Fruit fly (Drosophila melanogaster) whole organism, embryonic: ENCODE results near the gene G6P.

Experiments used
- ATbp ChIP-seq: fragments of 200-800 bp; sonication (Bioruptor generic); optimal IDR thresholded peaks from 2 replicates; lab custom pipeline; 2017; ENCODE audit warnings: missing biosample characterization, mild to moderate bottlenecking, missing genetic modification characterization, missing genetic modification reagents
- Aef1 ChIP-seq: fragments of 200-800 bp; sonication (Bioruptor generic); IDR thresholded peaks from 3 replicates; pipeline ENCODE4 v1.3.6; 2022; ENCODE audit warnings: missing biosample characterization, missing genetic modification characterization
- CG10267 ChIP-seq: fragments of 200-800 bp; sonication (Bioruptor generic); optimal IDR thresholded peaks from 2 replicates; lab custom pipeline; 2018; ENCODE audit warnings: missing biosample characterization, mild to moderate bottlenecking, missing genetic modification characterization, moderate library complexity
- CG1233 ChIP-seq: fragments of 200-800 bp; sonication (Bioruptor generic); optimal IDR thresholded peaks from 4 replicates; lab custom pipeline; 2018; ENCODE audit warnings: missing biosample characterization, mild to moderate bottlenecking, missing genetic modification characterization
- CG12391 ChIP-seq: fragments of 200-800 bp; sonication (Bioruptor generic); optimal IDR thresholded peaks from 3 replicates; lab custom pipeline; 2018; ENCODE audit warnings: missing biosample characterization, mild to moderate bottlenecking, missing genetic modification characterization, moderate library complexity
- CG13287 ChIP-seq: fragments of 200-800 bp; sonication (Bioruptor generic); IDR thresholded peaks from 2 replicates; pipeline ENCODE4 v1.3.6; 2022; ENCODE audit warnings: missing biosample characterization, missing genetic modification characterization; ENCODE audit not compliant: partially characterized antibody
- CG13296 ChIP-seq: fragments of 200-800 bp; sonication (Bioruptor generic); optimal IDR thresholded peaks from 3 replicates; lab custom pipeline; 2018; ENCODE audit warnings: missing biosample characterization, mild to moderate bottlenecking, missing genetic modification characterization
- CG13424 ChIP-seq: fragments of 200-800 bp; sonication (Bioruptor generic); optimal IDR thresholded peaks from 2 replicates; lab custom pipeline; 2019; ENCODE audit warnings: missing biosample characterization, mild to moderate bottlenecking, missing genetic modification characterization, moderate library complexity
- CG14667 ChIP-seq: fragments of 200-800 bp; sonication (Bioruptor generic); IDR thresholded peaks from 2 replicates; pipeline ENCODE4 v1.3.6; 2022; ENCODE audit warnings: missing biosample characterization, missing genetic modification characterization
- CG15514 ChIP-seq: fragments of 200-800 bp; sonication (Bioruptor generic); optimal IDR thresholded peaks from 3 replicates; lab custom pipeline; 2017; ENCODE audit warnings: missing biosample characterization, missing genetic modification characterization, mild to moderate bottlenecking, moderate library complexity, missing genetic modification reagents
- CG17328 ChIP-seq: fragments of 200-800 bp; sonication (Bioruptor generic); IDR thresholded peaks from 2 replicates; pipeline ENCODE4 v1.3.6; 2022; ENCODE audit warnings: missing biosample characterization, missing genetic modification characterization
- CG17568 ChIP-seq: fragments of 200-800 bp; sonication (Bioruptor generic); optimal IDR thresholded peaks from 2 replicates; lab custom pipeline; 2018; ENCODE audit warnings: missing biosample characterization, mild to moderate bottlenecking, missing genetic modification characterization, moderate library complexity
- CG1792 ChIP-seq: fragments of 200-800 bp; sonication (Bioruptor generic); optimal IDR thresholded peaks from 2 replicates; lab custom pipeline; 2016; ENCODE audit warnings: missing biosample characterization, missing genetic modification characterization
- CG18599 ChIP-seq: fragments of 200-800 bp; sonication (Bioruptor generic); optimal IDR thresholded peaks from 3 replicates; lab custom pipeline; 2017; ENCODE audit warnings: missing biosample characterization, missing genetic modification characterization, mild to moderate bottlenecking, moderate library complexity, missing genetic modification reagents
- CG2712 ChIP-seq: fragments of 200-800 bp; optimal IDR thresholded peaks from 3 replicates; lab custom pipeline; 2019; ENCODE audit warnings: missing biosample characterization, mild to moderate bottlenecking, missing genetic modification characterization, moderate library complexity
- CG31365 ChIP-seq: fragments of 200-800 bp; sonication (Bioruptor generic); optimal IDR thresholded peaks from 2 replicates; lab custom pipeline; 2018; ENCODE audit warnings: missing biosample characterization, mild to moderate bottlenecking, missing genetic modification characterization
- CG34376 ChIP-seq: fragments of 200-800 bp; sonication (Bioruptor generic); optimal IDR thresholded peaks from 2 replicates; lab custom pipeline; 2018; ENCODE audit warnings: missing biosample characterization, mild to moderate bottlenecking, missing genetic modification characterization
- CG4360 ChIP-seq: fragments of 200-800 bp; sonication (Bioruptor generic); IDR thresholded peaks from 2 replicates; pipeline ENCODE4 v1.3.6; 2022; ENCODE audit warnings: missing biosample characterization, missing genetic modification characterization
- CG6689 ChIP-seq: fragments of 200-800 bp; sonication (Bioruptor generic); IDR thresholded peaks from 2 replicates; pipeline ENCODE4 v1.3.6; 2022; ENCODE audit warnings: missing biosample characterization, missing genetic modification characterization
- CG8944 ChIP-seq: fragments of 200-800 bp; sonication (Bioruptor generic); optimal IDR thresholded peaks from 3 replicates; lab custom pipeline; 2016; ENCODE audit warnings: missing biosample characterization, missing genetic modification characterization
- Dp ChIP-seq: fragments of 200-800 bp; sonication (Bioruptor generic); optimal IDR thresholded peaks from 2 replicates; lab custom pipeline; 2018; ENCODE audit warnings: missing biosample characterization, mild to moderate bottlenecking, missing genetic modification characterization, moderate library complexity
- E2f2 ChIP-seq: fragments of 200-800 bp; sonication (Bioruptor generic); IDR thresholded peaks from 2 replicates; pipeline ENCODE4 v1.3.6; 2022; ENCODE audit warnings: missing biosample characterization, missing genetic modification characterization
- Elba2 ChIP-seq: fragments of 200-800 bp; sonication (Bioruptor generic); optimal IDR thresholded peaks from 3 replicates; lab custom pipeline; 2016; ENCODE audit warnings: missing biosample characterization, missing genetic modification characterization
- Hmr ChIP-seq: fragments of 200-800 bp; sonication (Bioruptor generic); optimal IDR thresholded peaks from 3 replicates; lab custom pipeline; 2017; ENCODE audit warnings: mild to moderate bottlenecking, missing biosample characterization, missing genetic modification reagents, missing genetic modification characterization
- Hr3 ChIP-seq: fragments of 200-800 bp; sonication (Bioruptor generic); optimal IDR thresholded peaks from 3 replicates; lab custom pipeline; 2016; ENCODE audit warnings: missing biosample characterization, missing genetic modification characterization
- Hr39 ChIP-seq: fragments of >200 bp; optimal IDR thresholded peaks from 2 replicates; lab custom pipeline; 2017
- Hr78 ChIP-seq, 2 experiments: fragments of 200-800 bp in 1 of 2; fragments of >200 bp in 1 of 2; sonication (Bioruptor generic) in 1 of 2; optimal IDR thresholded peaks; 2 replicates each; lab custom pipeline; 2017 to 2019; ENCODE audit warnings: missing biosample characterization in 2 of 2, missing genetic modification characterization in 2 of 2, mild to moderate bottlenecking in 1 of 2, moderate library complexity in 1 of 2
- Meics ChIP-seq: fragments of 200-800 bp; sonication (Bioruptor generic); optimal IDR thresholded peaks from 2 replicates; lab custom pipeline; 2017; ENCODE audit warnings: missing biosample characterization, mild to moderate bottlenecking, missing genetic modification characterization
- NC2α ChIP-seq: fragments of 200-800 bp; sonication (Bioruptor generic); optimal IDR thresholded peaks from 2 replicates; lab custom pipeline; 2016; ENCODE audit warnings: missing biosample characterization, missing genetic modification characterization
- Side ChIP-seq: fragments of 200-800 bp; sonication (Bioruptor generic); optimal IDR thresholded peaks from 2 replicates; lab custom pipeline; 2016; ENCODE audit warnings: missing biosample characterization, missing genetic modification characterization
- Sox100B ChIP-seq: fragments of 200-800 bp; sonication (Bioruptor generic); optimal IDR thresholded peaks from 3 replicates; lab custom pipeline; 2018; ENCODE audit warnings: missing biosample characterization, mild to moderate bottlenecking, missing genetic modification characterization
- ara ChIP-seq: fragments of 200-800 bp; sonication (Bioruptor generic); IDR thresholded peaks from 2 replicates; pipeline ENCODE4 v1.3.6; 2022; ENCODE audit warnings: missing biosample characterization, missing genetic modification characterization
- caup ChIP-seq: fragments of 200-800 bp; sonication (Bioruptor generic); optimal IDR thresholded peaks from 3 replicates; lab custom pipeline; 2017; ENCODE audit warnings: missing biosample characterization, mild to moderate bottlenecking, missing genetic modification characterization, moderate library complexity; ENCODE audit not compliant: severe bottlenecking
- croc ChIP-seq: fragments of 200-800 bp; sonication (Bioruptor generic); conservative IDR thresholded peaks from 3 replicates; pipeline ENCODE4 v1.3.6; 2022; ENCODE audit warnings: missing biosample characterization, missing genetic modification characterization
- crp ChIP-seq, 2 experiments: fragments of 200-800 bp; sonication (Bioruptor generic); optimal IDR thresholded peaks; 2 replicates in 1 of 2; 3 replicates in 1 of 2; lab custom pipeline; 2017; ENCODE audit warnings: missing biosample characterization in 2 of 2, missing genetic modification characterization in 2 of 2, mild to moderate bottlenecking in 1 of 2, moderate library complexity in 1 of 2
- dysf ChIP-seq: fragments of 200-800 bp; sonication (Bioruptor generic); IDR thresholded peaks from 3 replicates; pipeline ENCODE4 v1.3.6; 2022; ENCODE audit warnings: missing biosample characterization, missing genetic modification characterization
- ewg ChIP-seq: fragments of 200-800 bp; sonication (Bioruptor generic); optimal IDR thresholded peaks from 3 replicates; lab custom pipeline; 2017; ENCODE audit warnings: mild to moderate bottlenecking, missing biosample characterization, missing genetic modification reagents, missing genetic modification characterization
- eyg ChIP-seq: fragments of 200-800 bp; sonication (Bioruptor generic); optimal IDR thresholded peaks from 3 replicates; lab custom pipeline; 2016; ENCODE audit warnings: missing biosample characterization, missing genetic modification characterization
- gcm ChIP-seq: fragments of 200-800 bp; sonication (Bioruptor generic); optimal IDR thresholded peaks from 2 replicates; lab custom pipeline; 2019; ENCODE audit warnings: missing biosample characterization, mild to moderate bottlenecking, missing genetic modification characterization, moderate library complexity
- ham ChIP-seq: fragments of 200-800 bp; sonication (Bioruptor generic); IDR thresholded peaks from 2 replicates; pipeline ENCODE4 v1.3.6; 2022; ENCODE audit warnings: missing biosample characterization, missing genetic modification characterization
- kni ChIP-seq: fragments of 200-800 bp; sonication (Bioruptor generic); optimal IDR thresholded peaks from 3 replicates; lab custom pipeline; 2017; ENCODE audit warnings: mild to moderate bottlenecking, missing biosample characterization, missing genetic modification reagents, missing genetic modification characterization
- pfk ChIP-seq: fragments of 200-800 bp; sonication (Bioruptor generic); optimal IDR thresholded peaks from 2 replicates; lab custom pipeline; 2018; ENCODE audit warnings: missing biosample characterization, mild to moderate bottlenecking, missing genetic modification characterization, moderate library complexity
- pzg ChIP-seq: fragments of 200-800 bp; sonication (Bioruptor generic); optimal IDR thresholded peaks from 3 replicates; lab custom pipeline; 2018; ENCODE audit warnings: missing biosample characterization, mild to moderate bottlenecking, missing genetic modification characterization, moderate library complexity
- sens ChIP-seq: fragments of 200-800 bp; sonication (Bioruptor generic); peaks from one replicate; lab custom pipeline; 2016; ENCODE audit warnings: missing biosample characterization, missing genetic modification characterization
- seq ChIP-seq: fragments of 200-800 bp; sonication (Bioruptor generic); IDR thresholded peaks from 2 replicates; pipeline ENCODE4 v1.3.6; 2022; ENCODE audit warnings: missing biosample characterization, missing genetic modification characterization
- slou ChIP-seq: fragments of 200-800 bp; sonication (Bioruptor generic); optimal IDR thresholded peaks from 3 replicates; lab custom pipeline; 2016; ENCODE audit warnings: missing biosample characterization, missing genetic modification characterization
- sr ChIP-seq: fragments of 200-800 bp; sonication (Bioruptor generic); IDR thresholded peaks from 3 replicates; pipeline ENCODE4 v1.3.6; 2022; ENCODE audit warnings: missing biosample characterization, missing genetic modification characterization
- tup ChIP-seq: fragments of 200-800 bp; sonication (Bioruptor generic); optimal IDR thresholded peaks from 2 replicates; lab custom pipeline; 2016; ENCODE audit warnings: missing biosample characterization, mild to moderate bottlenecking, missing genetic modification characterization, moderate library complexity
- wdn ChIP-seq: fragments of 200-800 bp; sonication (Bioruptor generic); IDR thresholded peaks from 2 replicates; pipeline ENCODE4 v1.3.6; 2022; ENCODE audit warnings: missing biosample characterization, missing genetic modification characterization

Gene G6P

DNA sequence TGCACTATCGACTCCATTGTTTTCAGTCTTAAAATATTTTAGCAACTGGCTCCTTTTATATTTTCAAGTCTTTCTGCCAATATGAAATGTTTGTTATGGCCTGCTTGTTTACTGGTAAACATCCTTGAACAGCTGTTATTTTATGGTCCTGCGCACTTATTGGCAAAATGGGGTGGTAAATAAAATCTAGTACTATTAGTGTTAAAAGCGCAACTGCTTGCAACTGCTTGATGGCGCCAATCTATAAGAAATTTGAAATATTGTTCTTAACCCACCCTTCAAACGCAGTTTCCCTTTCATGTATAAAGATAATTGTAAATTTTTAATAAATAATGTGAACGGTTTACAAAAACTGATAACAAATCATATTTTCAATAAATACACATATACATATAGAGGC is at the start of gene G6P:
G6P (minus strand) TSS at position 88 of the 400 bp plus-strand sequence.
- TF ChIP-seq CG4360 (GFP tag; lab: Robert Waterston, UW) (no peak), seq (GFP tag; lab: Robert Waterston, UW) (peak; percentile 42; the same call in 1 of the 2 replicates), CG12391 (tag; lab: Kevin White, UChicago) (no peak), croc (GFP tag; lab: Robert Waterston, UW) (no peak), slou (no peak), E2f2 (GFP tag; lab: Robert Waterston, UW) (peak; percentile 75), pzg (GFP tag; lab: Kevin White, UChicago) (peak; percentile 15), Hr39 (lab: Kevin White, UChicago) (no peak), ewg (peak; percentile 100), Dp (GFP tag; lab: Kevin White, UChicago) (peak; percentile 70), CG31365 (tag; lab: Kevin White, UChicago) (peak; percentile 94), crp (GFP tag; optimal IDR thresholded peaks at IDR 0.05; lab: Kevin White, UChicago) (peak in 1 of 2 experiments; percentile 70)

DNA sequence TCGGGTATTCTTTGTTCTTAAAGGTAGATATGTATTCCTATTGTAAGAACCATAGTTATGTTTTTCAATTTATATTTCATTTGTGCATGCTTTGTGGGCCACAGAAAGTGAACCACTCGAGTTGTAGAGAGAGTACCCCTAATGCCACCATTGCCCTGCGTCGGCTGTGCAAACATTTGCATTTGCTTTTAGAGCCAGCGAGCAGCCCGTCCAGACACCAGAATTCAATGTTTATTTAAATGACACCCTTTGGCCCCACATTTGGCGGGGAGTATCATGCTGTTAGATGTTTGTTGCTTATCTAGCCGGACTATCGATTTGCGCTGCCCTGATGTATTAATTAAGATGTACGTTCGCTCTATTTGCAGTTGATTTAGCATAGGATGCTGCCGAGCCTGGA is 49.0 kb upstream of the G6P start:
- TF ChIP-seq Hmr (GFP tag; lab: Kevin White, UChicago) = peak; percentile 20
- TF ChIP-seq CG10267 (tag; lab: Kevin White, UChicago) = no peak
- TF ChIP-seq Elba2 (GFP tag; lab: Kevin White, UChicago) = no peak
- no peak for TF ChIP-seq seq (GFP tag; lab: Robert Waterston, UW)
- peak; percentile 65 for TF ChIP-seq sens (GFP tag; lab: Kevin White, UChicago)
- TF ChIP-seq CG6689 (GFP tag; lab: Robert Waterston, UW) = no peak
- peak; percentile 11 for TF ChIP-seq CG18599 (GFP tag; lab: Kevin White, UChicago)
- peak; percentile 4 for TF ChIP-seq CG1792 (GFP tag; lab: Kevin White, UChicago)
- TF ChIP-seq NC2α (GFP tag; lab: Kevin White, UChicago) = no peak
- TF ChIP-seq Hr3 = no peak
- TF ChIP-seq wdn (GFP tag; lab: Robert Waterston, UW) = no peak
- TF ChIP-seq sr = peak; percentile 21; the same call in 1 of the 3 replicates
- peak; percentile 70 for TF ChIP-seq ATbp
- no peak for TF ChIP-seq CG2712 (tag; lab: Kevin White, UChicago)
- 0 out of 2 replicates have a peak, but pooled peaks have one; percentile 34 for TF ChIP-seq ara (GFP tag; lab: Robert Waterston, UW)
- TF ChIP-seq CG13296 (GFP tag; lab: Kevin White, UChicago) = peak; percentile 35
- no peak for TF ChIP-seq CG13287 (GFP tag; lab: Robert Waterston, UW)
- TF ChIP-seq pfk (GFP tag; lab: Kevin White, UChicago) = no peak
- peak; percentile 21 for TF ChIP-seq Sox100B (GFP tag; lab: Kevin White, UChicago)
- peak; percentile 42 for TF ChIP-seq kni
- peak; percentile 20; the same call in 1 of the 2 replicates for TF ChIP-seq CG17328 (GFP tag; lab: Robert Waterston, UW)
- TF ChIP-seq CG17568 (GFP tag; lab: Kevin White, UChicago) = peak; percentile 62
- TF ChIP-seq CG14667 (GFP tag; lab: Robert Waterston, UW) = no peak
- TF ChIP-seq CG15514 (GFP tag; lab: Kevin White, UChicago) = peak; percentile 41
- TF ChIP-seq Aef1 (GFP tag; lab: Robert Waterston, UW) = no peak
- TF ChIP-seq eyg (GFP tag; lab: Kevin White, UChicago) = no peak
- peak; percentile 19 for TF ChIP-seq Meics (GFP tag; lab: Kevin White, UChicago)
- peak in 1 of 2 experiments; percentile 52 for TF ChIP-seq Hr78 (GFP tag; optimal IDR thresholded peaks at IDR 0.05; lab: Kevin White, UChicago)
- TF ChIP-seq CG13424 (tag; lab: Kevin White, UChicago) = peak; percentile 17
- 0 out of 3 replicates have a peak, but pooled peaks have one; percentile 6 for TF ChIP-seq dysf (GFP tag; lab: Robert Waterston, UW)
- TF ChIP-seq CG34376 = no peak
- peak; percentile 28 for TF ChIP-seq gcm (GFP tag; lab: Kevin White, UChicago)
- peak; percentile 7 for TF ChIP-seq Side
- TF ChIP-seq ham (GFP tag; lab: Robert Waterston, UW) = no peak
- TF ChIP-seq caup (GFP tag; lab: Kevin White, UChicago) = peak; percentile 49
- TF ChIP-seq tup (GFP tag; lab: Kevin White, UChicago) = peak; percentile 17
- no peak for TF ChIP-seq CG8944 (GFP tag; lab: Kevin White, UChicago)
- peak; percentile 30 for TF ChIP-seq CG1233 (GFP tag; lab: Kevin White, UChicago)
